Worm (Caenorhabditis elegans) whole organism, L4 larva: ENCODE results near the gene Y48C3A.5.

ENCODE experiments used
- nhr-76 ChIP-seq: fragments of 150-350 bp; optimal IDR thresholded peaks from 2 replicates; lab custom pipeline; 2014; ENCODE audit warnings: missing biosample characterization, missing genetic modification characterization
- vab-7 ChIP-seq: fragments of 200-800 bp; sonication (Bioruptor generic); IDR thresholded peaks from 2 replicates; pipeline ENCODE4 v1.3.6; 2022; ENCODE audit warnings: missing genetic modification reagents, missing genetic modification characterization, missing compliant biosample characterization

ce11 chrII:13300590-13300989 lies 29.7 kb downstream of the Y48C3A.5 start:
- TF ChIP-seq vab-7 (GFP tag; lab: Robert Waterston, UW) (no peak), nhr-76 (tag; lab: Kevin White, UChicago) (no peak)
